Worm (Caenorhabditis elegans) whole organism, young adult: ENCODE data around the gene cyp-43A1.

ENCODE experiments used
- B0261.1 ChIP-seq: sonication (generic microtip); optimal IDR thresholded peaks from 2 replicates; lab custom pipeline; 2016; ENCODE audit warnings: mild to moderate bottlenecking, missing genetic modification characterization, moderate library complexity, missing compliant biosample characterization
- D2030.7 ChIP-seq: fragments of 200-800 bp; sonication (Bioruptor generic); IDR thresholded peaks from 2 replicates; pipeline ENCODE4 v1.3.6; 2022; ENCODE audit warnings: missing genetic modification reagents, missing genetic modification characterization, missing compliant biosample characterization
- F39B2.1 ChIP-seq: fragments of 200-800 bp; sonication (Bioruptor generic); IDR thresholded peaks from 2 replicates; pipeline ENCODE4 v1.3.6; 2022; ENCODE audit warnings: missing genetic modification reagents, missing genetic modification characterization, missing compliant biosample characterization
- F57A8.1 ChIP-seq: fragments of 200-800 bp; sonication (Bioruptor generic); optimal IDR thresholded peaks from 2 replicates; lab custom pipeline; 2018; ENCODE audit warnings: mild to moderate bottlenecking, missing genetic modification characterization, moderate library complexity, missing compliant biosample characterization
- T26A5.8 ChIP-seq: sonication (generic microtip); optimal IDR thresholded peaks from 2 replicates; lab custom pipeline; 2016; ENCODE audit warnings: missing genetic modification characterization, missing compliant biosample characterization
- Y53F4B.3 ChIP-seq: fragments of 200-800 bp; sonication (Bioruptor generic); IDR thresholded peaks from 2 replicates; pipeline ENCODE4 v1.3.6; 2022; ENCODE audit warnings: missing genetic modification reagents, missing genetic modification characterization, missing compliant biosample characterization
- Y56A3A.18 ChIP-seq: fragments of 200-800 bp; sonication (Bioruptor generic); IDR thresholded peaks from 2 replicates; pipeline ENCODE4 v1.3.6; 2022; ENCODE audit warnings: missing genetic modification reagents, missing genetic modification characterization, missing compliant biosample characterization
- ama-1 ChIP-seq, 3 experiments: fragments of 150-350 bp in 1 of 3; sonication (generic microtip) in 2 of 3; optimal IDR thresholded peaks; 2 replicates each; lab custom pipeline; 2014 to 2018; ENCODE audit warnings: missing biosample characterization in 2 of 3, missing genetic modification characterization in 2 of 3, missing genetic modification reagents in 2 of 3
- aptf-3 ChIP-seq: fragments of 200-800 bp; sonication (Bioruptor generic); IDR thresholded peaks from 2 replicates; pipeline ENCODE4 v1.3.6; 2022; ENCODE audit warnings: missing genetic modification characterization, missing compliant biosample characterization
- athp-1 ChIP-seq: sonication (generic microtip); optimal IDR thresholded peaks from 2 replicates; lab custom pipeline; 2017; ENCODE audit warnings: mild to moderate bottlenecking, missing genetic modification characterization, missing compliant biosample characterization
- bed-2 ChIP-seq: fragments of 200-800 bp; sonication (Bioruptor generic); IDR thresholded peaks from 2 replicates; pipeline ENCODE4 v1.3.6; 2022; ENCODE audit warnings: missing genetic modification reagents, missing genetic modification characterization, missing compliant biosample characterization
- cebp-1 ChIP-seq, 2 experiments: fragments of 200-800 bp in 1 of 2; sonication (Bioruptor generic) in 1 of 2; sonication (generic microtip) in 1 of 2; IDR thresholded peaks in 1 of 2; optimal IDR thresholded peaks in 1 of 2; 2 replicates each; pipeline versions ENCODE4 v1.3.6 to Lab custom; 2017 to 2022; ENCODE audit warnings: missing compliant biosample characterization in 2 of 2, missing genetic modification characterization in 2 of 2, mild to moderate bottlenecking in 1 of 2, missing genetic modification reagents in 1 of 2, moderate library complexity in 1 of 2
- ceh-100 ChIP-seq: fragments of 200-800 bp; sonication (Bioruptor generic); IDR thresholded peaks from 2 replicates; pipeline ENCODE4 v1.3.6; 2022; ENCODE audit warnings: missing genetic modification reagents, missing genetic modification characterization, missing compliant biosample characterization
- ceh-27 ChIP-seq: fragments of 200-800 bp; sonication (Bioruptor generic); optimal IDR thresholded peaks from 2 replicates; lab custom pipeline; 2018; ENCODE audit warnings: mild to moderate bottlenecking, missing genetic modification characterization, moderate library complexity, missing compliant biosample characterization
- ceh-40 ChIP-seq: fragments of 200-800 bp; sonication (Bioruptor generic); IDR thresholded peaks from 2 replicates; pipeline ENCODE4 v1.3.6; 2022; ENCODE audit warnings: missing genetic modification characterization, missing compliant biosample characterization
- ceh-58 ChIP-seq: fragments of 200-800 bp; sonication (Bioruptor generic); IDR thresholded peaks from 2 replicates; pipeline ENCODE4 v1.3.6; 2022; ENCODE audit warnings: missing genetic modification characterization, missing compliant biosample characterization
- ceh-79 ChIP-seq: sonication (generic microtip); optimal IDR thresholded peaks from 2 replicates; lab custom pipeline; 2017; ENCODE audit warnings: mild to moderate bottlenecking, missing genetic modification characterization, missing compliant biosample characterization
- die-1 ChIP-seq: sonication (generic microtip); optimal IDR thresholded peaks from 2 replicates; lab custom pipeline; 2016; ENCODE audit warnings: missing genotype, mild to moderate bottlenecking, missing genetic modification characterization, missing compliant biosample characterization
- gei-17 ChIP-seq: fragments of 200-800 bp; sonication (Bioruptor generic); optimal IDR thresholded peaks from 2 replicates; lab custom pipeline; 2018; ENCODE audit warnings: mild to moderate bottlenecking, missing genetic modification characterization, missing compliant biosample characterization
- him-1 ChIP-seq: sonication (generic microtip); optimal IDR thresholded peaks from 2 replicates; lab custom pipeline; 2016; ENCODE audit warnings: missing genotype, missing genetic modification reagents, missing genetic modification characterization, missing compliant biosample characterization
- hlh-12 ChIP-seq: sonication (generic microtip); optimal IDR thresholded peaks from 2 replicates; lab custom pipeline; 2016; ENCODE audit warnings: missing genetic modification characterization, missing compliant biosample characterization
- hlh-26 ChIP-seq: fragments of 200-800 bp; sonication (Bioruptor generic); conservative IDR thresholded peaks from 2 replicates; pipeline ENCODE4 v1.3.6; 2022; ENCODE audit warnings: missing genetic modification reagents, missing genetic modification characterization, missing compliant biosample characterization
- lin-35 ChIP-seq, 3 experiments: fragments of 150-350 bp in 2 of 3; sonication (generic microtip) in 1 of 3; optimal IDR thresholded peaks; 2 replicates each; lab custom pipeline; 2014 to 2018; ENCODE audit warnings: missing biosample characterization in 3 of 3, missing genetic modification characterization in 3 of 3, missing genetic modification reagents in 3 of 3
- lin-40 ChIP-seq: sonication (generic microtip); optimal IDR thresholded peaks from 2 replicates; lab custom pipeline; 2016; ENCODE audit warnings: missing genetic modification characterization, mild to moderate bottlenecking, missing compliant biosample characterization, missing genotype, missing genetic modification reagents
- lin-54 ChIP-seq: fragments of 200-800 bp; sonication (Bioruptor generic); optimal IDR thresholded peaks from 2 replicates; lab custom pipeline; 2018; ENCODE audit warnings: mild to moderate bottlenecking, missing genetic modification characterization, missing compliant biosample characterization
- lsl-1 ChIP-seq: fragments of 200-800 bp; sonication (Bioruptor generic); optimal IDR thresholded peaks from 2 replicates; lab custom pipeline; 2018; ENCODE audit warnings: mild to moderate bottlenecking, missing genetic modification characterization, moderate library complexity, missing compliant biosample characterization
- lsy-27 ChIP-seq: sonication (generic microtip); optimal IDR thresholded peaks from 2 replicates; lab custom pipeline; 2017; ENCODE audit warnings: missing genetic modification characterization, mild to moderate bottlenecking, missing compliant biosample characterization, antibody characterized with exemption, missing genotype, borderline replicate concordance; ENCODE audit not compliant: insufficient read depth
- madf-10 ChIP-seq: sonication (generic microtip); optimal IDR thresholded peaks from 2 replicates; lab custom pipeline; 2016; ENCODE audit warnings: mild to moderate bottlenecking, missing genetic modification characterization, missing compliant biosample characterization
- madf-6 ChIP-seq: fragments of 200-800 bp; sonication (Bioruptor generic); IDR thresholded peaks from 2 replicates; pipeline ENCODE4 v1.3.6; 2022; ENCODE audit warnings: missing genetic modification reagents, missing genetic modification characterization, missing compliant biosample characterization
- madf-8 ChIP-seq: fragments of 200-800 bp; sonication (Bioruptor generic); conservative IDR thresholded peaks from 2 replicates; pipeline ENCODE4 v1.3.6; 2022; ENCODE audit warnings: missing genetic modification reagents, missing genetic modification characterization, missing compliant biosample characterization
- mxl-1 ChIP-seq: sonication (generic microtip); optimal IDR thresholded peaks from 2 replicates; lab custom pipeline; 2016; ENCODE audit warnings: missing genetic modification characterization, missing compliant biosample characterization
- nfyb-1 ChIP-seq: fragments of 200-800 bp; sonication (Bioruptor generic); IDR thresholded peaks from 2 replicates; pipeline ENCODE4 v1.3.6; 2022; ENCODE audit warnings: missing genetic modification reagents, missing genetic modification characterization, missing compliant biosample characterization
- nhr-27 ChIP-seq: fragments of 200-800 bp; sonication (Bioruptor generic); optimal IDR thresholded peaks from 2 replicates; lab custom pipeline; 2018; ENCODE audit warnings: mild to moderate bottlenecking, missing genetic modification characterization, moderate library complexity, missing compliant biosample characterization
- nhr-90 ChIP-seq: sonication (generic microtip); optimal IDR thresholded peaks from 2 replicates; lab custom pipeline; 2016; ENCODE audit warnings: missing genotype, mild to moderate bottlenecking, missing genetic modification characterization, missing compliant biosample characterization
- rcor-1 ChIP-seq: fragments of 200-800 bp; sonication (Bioruptor generic); IDR thresholded peaks from 2 replicates; pipeline ENCODE4 v1.3.6; 2022; ENCODE audit warnings: missing genetic modification reagents, missing genetic modification characterization, missing compliant biosample characterization
- rec-8 ChIP-seq, 2 experiments: sonication (generic microtip); optimal IDR thresholded peaks; 2 replicates each; lab custom pipeline; 2016; ENCODE audit warnings: mild to moderate bottlenecking in 2 of 2, missing genetic modification characterization in 2 of 2, missing genetic modification reagents in 2 of 2, missing genotype in 2 of 2, missing biosample characterization in 1 of 2, missing compliant biosample characterization in 1 of 2, moderate library complexity in 1 of 2
- repo-1 ChIP-seq: sonication (generic microtip); optimal IDR thresholded peaks from 2 replicates; lab custom pipeline; 2017; ENCODE audit warnings: mild to moderate bottlenecking, missing genetic modification characterization, missing compliant biosample characterization
- rpc-1 ChIP-seq, 2 experiments: fragments of 150-350 bp in 1 of 2; sonication (generic microtip) in 1 of 2; optimal IDR thresholded peaks; 2 replicates each; lab custom pipeline; 2014 to 2018; ENCODE audit warnings: missing biosample characterization in 1 of 2, missing genetic modification characterization in 1 of 2, missing genetic modification reagents in 1 of 2, missing genotype in 1 of 2
- snpc-1.1 ChIP-seq: sonication (generic microtip); optimal IDR thresholded peaks from 2 replicates; lab custom pipeline; 2017; ENCODE audit warnings: missing genetic modification characterization, mild to moderate bottlenecking, missing compliant biosample characterization, antibody characterized with exemption, moderate library complexity, missing genotype, missing genetic modification reagents; ENCODE audit not compliant: insufficient read depth
- snpc-3.4 ChIP-seq: sonication (generic microtip); optimal IDR thresholded peaks from 2 replicates; lab custom pipeline; 2017; ENCODE audit warnings: missing genetic modification characterization, mild to moderate bottlenecking, missing compliant biosample characterization, antibody characterized with exemption, moderate library complexity, missing genotype, missing genetic modification reagents
- tbx-9 ChIP-seq: sonication (generic microtip); optimal IDR thresholded peaks from 2 replicates; lab custom pipeline; 2016; ENCODE audit warnings: borderline replicate concordance, missing genetic modification characterization, inconsistent platforms, missing compliant biosample characterization
- tlf-1 ChIP-seq: fragments of 200-800 bp; sonication (Bioruptor generic); optimal IDR thresholded peaks from 2 replicates; lab custom pipeline; 2018; ENCODE audit warnings: mild to moderate bottlenecking, missing genetic modification characterization, missing compliant biosample characterization
- unc-130 ChIP-seq: sonication (generic microtip); optimal IDR thresholded peaks from 2 replicates; lab custom pipeline; 2016; ENCODE audit warnings: missing genetic modification reagents, missing genetic modification characterization, missing compliant biosample characterization
- ztf-18 ChIP-seq: sonication (generic microtip); optimal IDR thresholded peaks from 2 replicates; lab custom pipeline; 2016; ENCODE audit warnings: missing genotype, mild to moderate bottlenecking, missing genetic modification characterization, missing compliant biosample characterization
- ztf-22 ChIP-seq: fragments of 200-800 bp; sonication (Bioruptor generic); optimal IDR thresholded peaks from 2 replicates; lab custom pipeline; 2018; ENCODE audit warnings: mild to moderate bottlenecking, missing genetic modification characterization, moderate library complexity, missing compliant biosample characterization
- ztf-28 ChIP-seq: fragments of 200-800 bp; sonication (Bioruptor generic); IDR thresholded peaks from 2 replicates; pipeline ENCODE4 v1.3.6; 2022; ENCODE audit warnings: missing genetic modification reagents, missing genetic modification characterization, missing compliant biosample characterization

Gene cyp-43A1

DNA sequence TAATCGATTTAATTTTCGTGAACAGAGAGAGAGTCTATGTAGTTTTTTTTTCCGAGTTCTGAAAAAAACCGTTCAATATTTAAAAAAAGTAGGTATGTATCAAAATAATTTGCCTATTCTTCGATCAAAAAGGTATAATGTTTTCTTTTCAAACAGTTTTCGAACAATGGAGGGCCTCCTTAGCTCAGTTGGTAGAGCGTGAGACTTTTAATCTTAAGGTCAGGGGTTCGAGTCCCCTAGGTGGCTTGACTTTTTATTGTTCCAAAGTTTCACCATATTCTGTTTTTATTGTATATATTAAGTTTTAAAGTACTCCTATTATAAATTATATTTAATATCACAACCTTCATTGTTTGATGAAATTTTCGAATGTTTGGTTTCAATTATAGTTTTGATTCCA is 843 bp upstream of the cyp-43A1 start (continued):
- peak; percentile 79 for TF ChIP-seq snpc-1.1
- peak; percentile 79 for TF ChIP-seq B0261.1
- TF ChIP-seq lsl-1 (GFP tag; lab: Kevin White, UChicago) = peak; percentile 24
- TF ChIP-seq aptf-3 = 0 out of 2 replicates have a peak, but pooled peaks have one; percentile 18
- TF ChIP-seq F57A8.1 (GFP tag; lab: Kevin White, UChicago) = peak; percentile 91
- 0 out of 2 replicates have a peak, but pooled peaks have one; percentile 67 for TF ChIP-seq ceh-58 (GFP tag; lab: Robert Waterston, UW)
- no peak for TF ChIP-seq F39B2.1 (GFP tag; lab: Robert Waterston, UW)
- peak; percentile 84 for TF ChIP-seq ceh-40 (GFP tag; lab: Robert Waterston, UW)
- peak; percentile 63 for TF ChIP-seq rcor-1 (GFP tag; lab: Robert Waterston, UW)
- no peak for TF ChIP-seq ceh-100
- TF ChIP-seq ama-1 (optimal IDR thresholded peaks at IDR 0.05; lab: Kevin White, UChicago) = no peak
- TF ChIP-seq ama-1 (GFP tag; optimal IDR thresholded peaks at IDR 0.05; lab: Kevin White, UChicago) = peak; percentile 75 to 92
- TF ChIP-seq unc-130 (GFP tag; lab: Kevin White, UChicago) = peak; percentile 73
- peak; percentile 54 to 88 for TF ChIP-seq rec-8 (tag; optimal IDR thresholded peaks at IDR 0.05; lab: Kevin White, UChicago)
- TF ChIP-seq gei-17 = no peak
- peak; percentile 66 for TF ChIP-seq madf-10 (tag; lab: Kevin White, UChicago)
- TF ChIP-seq snpc-3.4 (tag; lab: Kevin White, UChicago) = peak; percentile 78
- TF ChIP-seq Y56A3A.18 (GFP tag; lab: Robert Waterston, UW) = peak; percentile 73; the same call in 1 of the 2 replicates
- TF ChIP-seq nfyb-1 = peak; percentile 78; the same call in 1 of the 2 replicates
- peak; percentile 12 for TF ChIP-seq lin-40 (tag; lab: Kevin White, UChicago)
- peak; percentile 94 for TF ChIP-seq rpc-1 (optimal IDR thresholded peaks at IDR 0.05; lab: Kevin White, UChicago)
- TF ChIP-seq rpc-1 (tag; optimal IDR thresholded peaks at IDR 0.05; lab: Kevin White, UChicago) = peak; percentile 100
- no peak for TF ChIP-seq tbx-9
- peak; percentile 69 for TF ChIP-seq ceh-79 (tag; lab: Kevin White, UChicago)
- peak; percentile 54; the same call in 1 of the 2 replicates for TF ChIP-seq Y53F4B.3 (GFP tag; lab: Robert Waterston, UW)
- no peak for TF ChIP-seq ceh-27 (GFP tag; lab: Kevin White, UChicago)
- no peak for TF ChIP-seq cebp-1 (GFP tag; IDR thresholded peaks at IDR 0.05; lab: Robert Waterston, UW)
- TF ChIP-seq cebp-1 (tag; optimal IDR thresholded peaks at IDR 0.05; lab: Kevin White, UChicago) = peak; percentile 40
- TF ChIP-seq T26A5.8 (tag; lab: Kevin White, UChicago) = peak; percentile 65
- peak; percentile 5 for TF ChIP-seq lsy-27 (tag; lab: Kevin White, UChicago)
- TF ChIP-seq die-1 (tag; lab: Kevin White, UChicago) = peak; percentile 95
- peak; percentile 96 for TF ChIP-seq mxl-1 (tag; lab: Kevin White, UChicago)
- TF ChIP-seq him-1 (tag; lab: Kevin White, UChicago) = peak; percentile 97
- TF ChIP-seq hlh-26 (GFP tag; lab: Robert Waterston, UW) = no peak
- TF ChIP-seq D2030.7 (GFP tag; lab: Robert Waterston, UW) = peak; percentile 87
- TF ChIP-seq ztf-22 = no peak
- peak; percentile 44 for TF ChIP-seq lin-54
- peak; percentile 48 for TF ChIP-seq repo-1
- peak; percentile 80 for TF ChIP-seq ztf-18 (tag; lab: Kevin White, UChicago)
- TF ChIP-seq bed-2 (GFP tag; lab: Robert Waterston, UW) = no peak
- TF ChIP-seq nhr-27 (tag; lab: Kevin White, UChicago) = peak; percentile 36
- TF ChIP-seq lin-35 (GFP tag; optimal IDR thresholded peaks at IDR 0.05; lab: Kevin White, UChicago) = peak in 2 of 3 experiments; percentile 8 to 44
- TF ChIP-seq ztf-28 (GFP tag; lab: Robert Waterston, UW) = no peak
- peak; percentile 17 for TF ChIP-seq tlf-1 (GFP tag; lab: Kevin White, UChicago)
- peak; percentile 39; the same call in 1 of the 2 replicates for TF ChIP-seq madf-6 (GFP tag; lab: Robert Waterston, UW)
- peak; percentile 18 for TF ChIP-seq hlh-12
- peak; percentile 83 for TF ChIP-seq nhr-90 (tag; lab: Kevin White, UChicago)
- TF ChIP-seq athp-1 (tag; lab: Kevin White, UChicago) = peak; percentile 55
- no peak for TF ChIP-seq madf-8 (GFP tag; lab: Robert Waterston, UW)
